Fruit fly (Drosophila melanogaster) whole organism, embryonic: ENCODE results near the gene Ilk.

Source experiments
- Bgb ChIP-seq: fragments of 200-800 bp; sonication (Bioruptor generic); IDR thresholded peaks from 2 replicates; pipeline ENCODE4 v1.3.6; 2022; ENCODE audit warnings: missing biosample characterization, missing genetic modification characterization; ENCODE audit not compliant: partially characterized antibody
- CG11723 ChIP-seq: fragments of 200-800 bp; sonication (Bioruptor generic); optimal IDR thresholded peaks from 2 replicates; lab custom pipeline; 2017; ENCODE audit warnings: missing biosample characterization, mild to moderate bottlenecking, missing genetic modification characterization
- CG12769 ChIP-seq: fragments of 200-800 bp; sonication (Bioruptor generic); optimal IDR thresholded peaks from 2 replicates; lab custom pipeline; 2019; ENCODE audit warnings: missing biosample characterization, mild to moderate bottlenecking, missing genetic modification characterization, moderate library complexity
- CG14441 ChIP-seq: fragments of 200-800 bp; sonication (Bioruptor generic); IDR thresholded peaks from 2 replicates; pipeline ENCODE4 v1.3.6; 2022; ENCODE audit warnings: missing biosample characterization, missing genetic modification characterization
- CG14667 ChIP-seq: fragments of 200-800 bp; sonication (Bioruptor generic); IDR thresholded peaks from 2 replicates; pipeline ENCODE4 v1.3.6; 2022; ENCODE audit warnings: missing biosample characterization, missing genetic modification characterization
- CG15479 ChIP-seq: fragments of 200-800 bp; sonication (Bioruptor generic); optimal IDR thresholded peaks from 3 replicates; lab custom pipeline; 2019; ENCODE audit warnings: missing biosample characterization, mild to moderate bottlenecking, missing genetic modification characterization, moderate library complexity
- CG15696 ChIP-seq: fragments of 200-800 bp; sonication (Bioruptor generic); optimal IDR thresholded peaks from 2 replicates; lab custom pipeline; 2019; ENCODE audit warnings: missing biosample characterization, mild to moderate bottlenecking, missing genetic modification characterization, moderate library complexity
- CG1603 ChIP-seq: fragments of 200-800 bp; sonication (Bioruptor generic); optimal IDR thresholded peaks from 2 replicates; lab custom pipeline; 2019; ENCODE audit warnings: missing biosample characterization, mild to moderate bottlenecking, missing genetic modification characterization, moderate library complexity
- CG17359 ChIP-seq: fragments of 200-800 bp; sonication (Bioruptor generic); optimal IDR thresholded peaks from 3 replicates; lab custom pipeline; 2018; ENCODE audit warnings: missing biosample characterization, mild to moderate bottlenecking, missing genetic modification characterization, moderate library complexity
- CG2875 ChIP-seq: fragments of 200-800 bp; sonication (Bioruptor generic); optimal IDR thresholded peaks from 2 replicates; lab custom pipeline; 2017; ENCODE audit warnings: missing biosample characterization, mild to moderate bottlenecking, missing genetic modification characterization, missing genetic modification reagents
- CG3838 ChIP-seq: fragments of 200-800 bp; sonication (Bioruptor generic); optimal IDR thresholded peaks from 3 replicates; lab custom pipeline; 2016; ENCODE audit warnings: missing biosample characterization, missing genetic modification characterization
- CG3995 ChIP-seq: fragments of 200-800 bp; sonication (Bioruptor generic); optimal IDR thresholded peaks from 3 replicates; lab custom pipeline; 2016; ENCODE audit warnings: missing biosample characterization, missing genetic modification characterization
- CG6854 ChIP-seq: fragments of 200-800 bp; sonication (Bioruptor generic); optimal IDR thresholded peaks from 3 replicates; lab custom pipeline; 2017; ENCODE audit warnings: missing biosample characterization, mild to moderate bottlenecking, missing genetic modification characterization
- CG7357 ChIP-seq: fragments of 200-800 bp; sonication (Bioruptor generic); IDR thresholded peaks from 3 replicates; pipeline ENCODE4 v1.3.6; 2022; ENCODE audit warnings: missing biosample characterization, missing genetic modification characterization
- CG7786 ChIP-seq: fragments of 200-800 bp; sonication (Bioruptor generic); optimal IDR thresholded peaks from 2 replicates; lab custom pipeline; 2016; ENCODE audit warnings: missing biosample characterization, missing genetic modification characterization
- Elba2 ChIP-seq: fragments of 200-800 bp; sonication (Bioruptor generic); optimal IDR thresholded peaks from 3 replicates; lab custom pipeline; 2016; ENCODE audit warnings: missing biosample characterization, missing genetic modification characterization
- Ets65A ChIP-seq: fragments of 200-800 bp; sonication (Bioruptor generic); peaks from one replicate; lab custom pipeline; 2016; ENCODE audit warnings: missing biosample characterization, missing genetic modification characterization
- Ets97D ChIP-seq: fragments of 200-800 bp; sonication (Bioruptor generic); optimal IDR thresholded peaks from 3 replicates; lab custom pipeline; 2016; ENCODE audit warnings: missing biosample characterization, missing genetic modification characterization
- Fer3 ChIP-seq: fragments of 200-800 bp; sonication (Bioruptor generic); optimal IDR thresholded peaks from 2 replicates; lab custom pipeline; 2018; ENCODE audit warnings: missing biosample characterization, mild to moderate bottlenecking, missing genetic modification characterization, moderate library complexity
- H15 ChIP-seq: fragments of 200-800 bp; sonication (Bioruptor generic); IDR thresholded peaks from 3 replicates; pipeline ENCODE4 v1.3.6; 2022; ENCODE audit warnings: missing biosample characterization, missing genetic modification characterization
- HHEX ChIP-seq: fragments of 200-800 bp; sonication (Bioruptor generic); optimal IDR thresholded peaks from 3 replicates; lab custom pipeline; 2017; ENCODE audit warnings: missing biosample characterization, mild to moderate bottlenecking, missing genetic modification characterization, missing genetic modification reagents
- HLH4C ChIP-seq: fragments of 200-800 bp; sonication (Bioruptor generic); IDR thresholded peaks from 3 replicates; pipeline ENCODE4 v1.3.6; 2022; ENCODE audit warnings: missing biosample characterization, missing genetic modification characterization; ENCODE audit not compliant: partially characterized antibody
- HLHmδ ChIP-seq: fragments of 200-800 bp; sonication (Bioruptor generic); optimal IDR thresholded peaks from 2 replicates; lab custom pipeline; 2018; ENCODE audit warnings: missing biosample characterization, mild to moderate bottlenecking, missing genetic modification characterization, moderate library complexity
- Jarid2 ChIP-seq: fragments of 200-800 bp; sonication (Bioruptor generic); optimal IDR thresholded peaks from 3 replicates; lab custom pipeline; 2017; ENCODE audit warnings: mild to moderate bottlenecking, missing biosample characterization, missing genetic modification reagents, missing genetic modification characterization
- Med ChIP-seq: fragments of 200-800 bp; sonication (Bioruptor generic); peaks from one replicate; lab custom pipeline; 2016; ENCODE audit warnings: missing biosample characterization, missing genetic modification characterization, mild to moderate bottlenecking, inconsistent platforms, moderate library complexity
- Mes4 ChIP-seq: fragments of 200-800 bp; sonication (Bioruptor generic); optimal IDR thresholded peaks from 2 replicates; lab custom pipeline; 2016; ENCODE audit warnings: missing biosample characterization, missing genetic modification characterization
- Nf-YA ChIP-seq: fragments of 200-800 bp; sonication (Bioruptor generic); IDR thresholded peaks from 2 replicates; pipeline ENCODE4 v1.3.6; 2022; ENCODE audit warnings: missing biosample characterization, missing genetic modification characterization
- Opbp ChIP-seq: fragments of 200-800 bp; sonication (Bioruptor generic); IDR thresholded peaks from 3 replicates; pipeline ENCODE4 v1.3.6; 2022; ENCODE audit warnings: missing biosample characterization, missing genetic modification characterization; ENCODE audit not compliant: partially characterized antibody
- Scr ChIP-seq: fragments of 200-800 bp; sonication (Bioruptor generic); IDR thresholded peaks from 2 replicates; pipeline ENCODE4 v1.3.6; 2022; ENCODE audit warnings: missing biosample characterization, missing genetic modification characterization; ENCODE audit not compliant: partially characterized antibody
- al ChIP-seq: fragments of 200-800 bp; sonication (Bioruptor generic); IDR thresholded peaks from 2 replicates; pipeline ENCODE4 v1.3.6; 2022; ENCODE audit warnings: missing biosample characterization, missing genetic modification characterization
- ase ChIP-seq: fragments of 200-800 bp; sonication (Bioruptor generic); IDR thresholded peaks from 3 replicates; pipeline ENCODE4 v1.3.6; 2022; ENCODE audit warnings: missing biosample characterization, missing genetic modification characterization
- ash1 ChIP-seq: fragments of 200-800 bp; sonication (Bioruptor generic); optimal IDR thresholded peaks from 2 replicates; lab custom pipeline; 2018; ENCODE audit warnings: missing biosample characterization, mild to moderate bottlenecking, missing genetic modification characterization
- bbx ChIP-seq: fragments of 200-800 bp; sonication (Bioruptor generic); IDR thresholded peaks from 2 replicates; pipeline ENCODE4 v1.3.6; 2022; ENCODE audit warnings: missing biosample characterization, missing genetic modification characterization; ENCODE audit not compliant: partially characterized antibody
- bcd ChIP-seq: fragments of 200-800 bp; sonication (Bioruptor generic); optimal IDR thresholded peaks from 2 replicates; lab custom pipeline; 2017; ENCODE audit warnings: missing biosample characterization, mild to moderate bottlenecking, missing genetic modification characterization
- dpn ChIP-seq, 2 experiments: fragments of 200-800 bp; sonication (Bioruptor generic); optimal IDR thresholded peaks; 3 replicates each; lab custom pipeline; 2016; ENCODE audit warnings: missing biosample characterization in 2 of 2, missing genetic modification characterization in 2 of 2
- en ChIP-seq: fragments of 200-800 bp; sonication (Bioruptor generic); optimal IDR thresholded peaks from 2 replicates; lab custom pipeline; 2016; ENCODE audit warnings: missing biosample characterization, missing genetic modification characterization
- grau ChIP-seq: fragments of 200-800 bp; optimal IDR thresholded peaks from 3 replicates; lab custom pipeline; 2019; ENCODE audit warnings: missing biosample characterization, mild to moderate bottlenecking, missing genetic modification characterization, moderate library complexity
- ind ChIP-seq: fragments of 200-800 bp; sonication (Bioruptor generic); optimal IDR thresholded peaks from 3 replicates; lab custom pipeline; 2016; ENCODE audit warnings: missing biosample characterization, missing genetic modification characterization
- kni ChIP-seq: fragments of 200-800 bp; sonication (Bioruptor generic); optimal IDR thresholded peaks from 3 replicates; lab custom pipeline; 2017; ENCODE audit warnings: mild to moderate bottlenecking, missing biosample characterization, missing genetic modification reagents, missing genetic modification characterization
- knrl ChIP-seq: fragments of 200-800 bp; sonication (Bioruptor generic); IDR thresholded peaks from 3 replicates; pipeline ENCODE4 v1.3.6; 2022; ENCODE audit warnings: missing biosample characterization, missing genetic modification characterization; ENCODE audit not compliant: partially characterized antibody
- nerfin-2 ChIP-seq: fragments of 200-800 bp; sonication (Bioruptor generic); IDR thresholded peaks from 2 replicates; pipeline ENCODE4 v1.3.6; 2022; ENCODE audit warnings: missing biosample characterization, missing genetic modification characterization; ENCODE audit not compliant: partially characterized antibody
- org-1 ChIP-seq: fragments of 200-800 bp; sonication (Bioruptor generic); optimal IDR thresholded peaks from 2 replicates; lab custom pipeline; 2017; ENCODE audit warnings: missing biosample characterization, missing genetic modification characterization
- ranshi ChIP-seq: fragments of 200-800 bp; sonication (Bioruptor generic); IDR thresholded peaks from 2 replicates; pipeline ENCODE4 v1.3.6; 2022; ENCODE audit warnings: missing biosample characterization, missing genetic modification characterization
- schlank ChIP-seq: fragments of 200-800 bp; sonication (Bioruptor generic); optimal IDR thresholded peaks from 2 replicates; lab custom pipeline; 2018; ENCODE audit warnings: missing biosample characterization, mild to moderate bottlenecking, missing genetic modification characterization
- tll ChIP-seq, 2 experiments: fragments of 200-800 bp in 1 of 2; fragments of >200 bp in 1 of 2; sonication (Bioruptor generic) in 1 of 2; optimal IDR thresholded peaks; 2 replicates each; lab custom pipeline; 2017 to 2019; ENCODE audit warnings: missing biosample characterization in 2 of 2, missing genetic modification characterization in 2 of 2, mild to moderate bottlenecking in 1 of 2, moderate library complexity in 1 of 2
- tna ChIP-seq: fragments of 200-800 bp; sonication (Bioruptor generic); IDR thresholded peaks from 2 replicates; pipeline ENCODE4 v1.3.6; 2022; ENCODE audit warnings: missing biosample characterization, missing genetic modification characterization; ENCODE audit not compliant: partially characterized antibody
- ttk ChIP-seq: fragments of 200-800 bp; sonication (Bioruptor generic); IDR thresholded peaks from 2 replicates; pipeline ENCODE4 v2.1.2; 2022; ENCODE audit warnings: missing biosample characterization, missing genetic modification characterization
- usp ChIP-seq: fragments of >200 bp; optimal IDR thresholded peaks from 2 replicates; lab custom pipeline; 2017; ENCODE audit warnings: missing biosample characterization, missing genetic modification characterization
- vvl ChIP-seq: fragments of 200-800 bp; sonication (Bioruptor generic); IDR thresholded peaks from 2 replicates; pipeline ENCODE4 v1.3.6; 2022; ENCODE audit warnings: missing biosample characterization, missing genetic modification characterization
- zf30C ChIP-seq: fragments of 200-800 bp; sonication (Bioruptor generic); optimal IDR thresholded peaks from 3 replicates; lab custom pipeline; 2018; ENCODE audit warnings: missing biosample characterization, mild to moderate bottlenecking, missing genetic modification characterization

The Ilk gene

dm6 chr3L:21242958-21243357, 26.3 kb downstream of the Ilk start:
- TF ChIP-seq ttk (GFP tag; lab: Robert Waterston, UW) (no peak), CG2875 (no peak), ash1 (no peak), CG3838 (GFP tag; lab: Kevin White, UChicago) (no peak), Med (GFP tag; lab: Kevin White, UChicago) (peak; percentile 10), HHEX (GFP tag; lab: Kevin White, UChicago) (no peak), HLH4C (GFP tag; lab: Robert Waterston, UW) (peak; percentile 65), CG1603 (no peak), Opbp (GFP tag; lab: Robert Waterston, UW) (0 out of 3 replicates have a peak, but pooled peaks have one; percentile 25), nerfin-2 (GFP tag; lab: Robert Waterston, UW) (peak; percentile 33; the same call in 1 of the 2 replicates), vvl (GFP tag; lab: Robert Waterston, UW) (no peak), bcd (no peak), Mes4 (GFP tag; lab: Kevin White, UChicago) (no peak), CG7786 (no peak), Ets97D (no peak), al (GFP tag; lab: Robert Waterston, UW) (no peak), CG6854 (GFP tag; lab: Kevin White, UChicago) (no peak), grau (tag; lab: Kevin White, UChicago) (no peak), Jarid2 (GFP tag; lab: Kevin White, UChicago) (no peak), CG17359 (tag; lab: Kevin White, UChicago) (no peak), Fer3 (tag; lab: Kevin White, UChicago) (no peak), CG15696 (tag; lab: Kevin White, UChicago) (no peak), ranshi (GFP tag; lab: Robert Waterston, UW) (no peak), CG3995 (no peak), Bgb (GFP tag; lab: Robert Waterston, UW) (peak; percentile 38; the same call in 1 of the 2 replicates), knrl (GFP tag; lab: Robert Waterston, UW) (no peak), schlank (tag; lab: Kevin White, UChicago) (no peak), usp (GFP tag; lab: Kevin White, UChicago) (no peak), CG15479 (GFP tag; lab: Kevin White, UChicago) (no peak), tna (GFP tag; lab: Robert Waterston, UW) (peak; percentile 55; the same call in 1 of the 2 replicates), en (GFP tag; lab: Kevin White, UChicago) (no peak), CG12769 (no peak), org-1 (GFP tag; lab: Kevin White, UChicago) (no peak), Scr (GFP tag; lab: Robert Waterston, UW) (0 out of 2 replicates have a peak, but pooled peaks have one; percentile 16), Ets65A (peak; percentile 93), Elba2 (GFP tag; lab: Kevin White, UChicago) (no peak), HLHmδ (GFP tag; lab: Kevin White, UChicago) (no peak), kni (no peak), ase (GFP tag; lab: Robert Waterston, UW) (no peak), H15 (GFP tag; lab: Robert Waterston, UW) (no peak), CG14667 (GFP tag; lab: Robert Waterston, UW) (no peak), CG14441 (GFP tag; lab: Robert Waterston, UW) (no peak), bbx (peak; percentile 34), Nf-YA (GFP tag; lab: Robert Waterston, UW) (no peak), dpn (GFP tag; optimal IDR thresholded peaks at IDR 0.05; lab: Kevin White, UChicago) (no peak), tll (GFP tag; optimal IDR thresholded peaks at IDR 0.05; lab: Kevin White, UChicago) (no peak), CG11723 (GFP tag; lab: Kevin White, UChicago) (no peak), CG7357 (GFP tag; lab: Robert Waterston, UW) (no peak), zf30C (GFP tag; lab: Kevin White, UChicago) (no peak), ind (no peak)
